Worm (Caenorhabditis elegans) whole organism, young adult: Measurements from ENCODE around the gene srbc-34.

Experiments used
- B0019.2 ChIP-seq: fragments of 200-800 bp; sonication (Bioruptor generic); conservative IDR thresholded peaks from 2 replicates; pipeline ENCODE4 v1.3.6; 2022; ENCODE audit warnings: missing genetic modification reagents, missing genetic modification characterization, missing compliant biosample characterization
- D2030.7 ChIP-seq: fragments of 200-800 bp; sonication (Bioruptor generic); IDR thresholded peaks from 2 replicates; pipeline ENCODE4 v1.3.6; 2022; ENCODE audit warnings: missing genetic modification reagents, missing genetic modification characterization, missing compliant biosample characterization
- F22D6.2 ChIP-seq: sonication (generic microtip); optimal IDR thresholded peaks from 2 replicates; lab custom pipeline; 2016; ENCODE audit warnings: mild to moderate bottlenecking, missing genetic modification characterization, missing compliant biosample characterization
- F39B2.1 ChIP-seq: fragments of 200-800 bp; sonication (Bioruptor generic); IDR thresholded peaks from 2 replicates; pipeline ENCODE4 v1.3.6; 2022; ENCODE audit warnings: missing genetic modification reagents, missing genetic modification characterization, missing compliant biosample characterization
- F55B11.4 ChIP-seq: sonication (generic microtip); optimal IDR thresholded peaks from 2 replicates; lab custom pipeline; 2016; ENCODE audit warnings: missing compliant biosample characterization, missing genetic modification characterization, borderline replicate concordance; ENCODE audit not compliant: insufficient read depth
- Y53F4B.3 ChIP-seq: fragments of 200-800 bp; sonication (Bioruptor generic); IDR thresholded peaks from 2 replicates; pipeline ENCODE4 v1.3.6; 2022; ENCODE audit warnings: missing genetic modification reagents, missing genetic modification characterization, missing compliant biosample characterization
- akir-1 ChIP-seq: fragments of 200-800 bp; sonication (Bioruptor generic); optimal IDR thresholded peaks from 2 replicates; lab custom pipeline; 2018; ENCODE audit warnings: mild to moderate bottlenecking, missing genetic modification characterization, moderate library complexity, missing compliant biosample characterization
- ama-1 ChIP-seq, 3 experiments: fragments of 150-350 bp in 1 of 3; sonication (generic microtip) in 2 of 3; optimal IDR thresholded peaks; 2 replicates each; lab custom pipeline; 2014 to 2018; ENCODE audit warnings: missing biosample characterization in 2 of 3, missing genetic modification characterization in 2 of 3, missing genetic modification reagents in 2 of 3
- aptf-2 ChIP-seq: fragments of 200-800 bp; sonication (Bioruptor generic); conservative IDR thresholded peaks from 2 replicates; pipeline ENCODE4 v1.3.6; 2022; ENCODE audit warnings: missing genetic modification reagents, missing genetic modification characterization, missing compliant biosample characterization
- athp-1 ChIP-seq: sonication (generic microtip); optimal IDR thresholded peaks from 2 replicates; lab custom pipeline; 2017; ENCODE audit warnings: mild to moderate bottlenecking, missing genetic modification characterization, missing compliant biosample characterization
- attf-6 ChIP-seq: fragments of 200-800 bp; sonication (Bioruptor generic); IDR thresholded peaks from 2 replicates; pipeline ENCODE4 v1.3.6; 2022; ENCODE audit warnings: missing genetic modification reagents, missing genetic modification characterization, missing compliant biosample characterization
- bed-2 ChIP-seq: fragments of 200-800 bp; sonication (Bioruptor generic); IDR thresholded peaks from 2 replicates; pipeline ENCODE4 v1.3.6; 2022; ENCODE audit warnings: missing genetic modification reagents, missing genetic modification characterization, missing compliant biosample characterization
- cebp-1 ChIP-seq, 2 experiments: fragments of 200-800 bp in 1 of 2; sonication (Bioruptor generic) in 1 of 2; sonication (generic microtip) in 1 of 2; IDR thresholded peaks in 1 of 2; optimal IDR thresholded peaks in 1 of 2; 2 replicates each; pipeline versions ENCODE4 v1.3.6 to Lab custom; 2017 to 2022; ENCODE audit warnings: missing compliant biosample characterization in 2 of 2, missing genetic modification characterization in 2 of 2, mild to moderate bottlenecking in 1 of 2, missing genetic modification reagents in 1 of 2, moderate library complexity in 1 of 2
- ceh-100 ChIP-seq: fragments of 200-800 bp; sonication (Bioruptor generic); IDR thresholded peaks from 2 replicates; pipeline ENCODE4 v1.3.6; 2022; ENCODE audit warnings: missing genetic modification reagents, missing genetic modification characterization, missing compliant biosample characterization
- die-1 ChIP-seq: sonication (generic microtip); optimal IDR thresholded peaks from 2 replicates; lab custom pipeline; 2016; ENCODE audit warnings: missing genotype, mild to moderate bottlenecking, missing genetic modification characterization, missing compliant biosample characterization
- dpff-1 ChIP-seq: sonication (generic microtip); optimal IDR thresholded peaks from 2 replicates; lab custom pipeline; 2017; ENCODE audit warnings: mild to moderate bottlenecking, missing genetic modification characterization, missing compliant biosample characterization
- ets-4 ChIP-seq: fragments of 200-800 bp; sonication (Bioruptor generic); optimal IDR thresholded peaks from 2 replicates; lab custom pipeline; 2018; ENCODE audit warnings: mild to moderate bottlenecking, missing genetic modification characterization, missing compliant biosample characterization
- gei-17 ChIP-seq: fragments of 200-800 bp; sonication (Bioruptor generic); optimal IDR thresholded peaks from 2 replicates; lab custom pipeline; 2018; ENCODE audit warnings: mild to moderate bottlenecking, missing genetic modification characterization, missing compliant biosample characterization
- hmg-1.2 ChIP-seq: fragments of 200-800 bp; sonication (Bioruptor generic); IDR thresholded peaks from 2 replicates; pipeline ENCODE4 v1.3.6; 2022; ENCODE audit warnings: missing genetic modification reagents, missing genetic modification characterization, missing compliant biosample characterization
- hsf-1 ChIP-seq: fragments of 200-800 bp; sonication (Bioruptor generic); IDR thresholded peaks from 2 replicates; pipeline ENCODE4 v1.3.6; 2022; ENCODE audit warnings: missing genetic modification reagents, missing genetic modification characterization, missing compliant biosample characterization
- lin-35 ChIP-seq, 3 experiments: fragments of 150-350 bp in 2 of 3; sonication (generic microtip) in 1 of 3; optimal IDR thresholded peaks; 2 replicates each; lab custom pipeline; 2014 to 2018; ENCODE audit warnings: missing biosample characterization in 3 of 3, missing genetic modification characterization in 3 of 3, missing genetic modification reagents in 3 of 3
- lir-1 ChIP-seq: fragments of 200-800 bp; sonication (Bioruptor generic); conservative IDR thresholded peaks from 2 replicates; pipeline ENCODE4 v1.3.6; 2022; ENCODE audit warnings: missing genetic modification reagents, missing genetic modification characterization, missing compliant biosample characterization
- madf-10 ChIP-seq: sonication (generic microtip); optimal IDR thresholded peaks from 2 replicates; lab custom pipeline; 2016; ENCODE audit warnings: mild to moderate bottlenecking, missing genetic modification characterization, missing compliant biosample characterization
- mes-4 ChIP-seq: sonication (generic microtip); optimal IDR thresholded peaks from 2 replicates; lab custom pipeline; 2016; ENCODE audit warnings: missing genotype, missing genetic modification characterization, missing compliant biosample characterization
- nfya-1 ChIP-seq: sonication (generic microtip); optimal IDR thresholded peaks from 2 replicates; lab custom pipeline; 2017; ENCODE audit warnings: antibody characterized with exemption, missing compliant biosample characterization, missing genetic modification characterization, borderline replicate concordance; ENCODE audit not compliant: insufficient read depth
- nfyb-1 ChIP-seq: fragments of 200-800 bp; sonication (Bioruptor generic); IDR thresholded peaks from 2 replicates; pipeline ENCODE4 v1.3.6; 2022; ENCODE audit warnings: missing genetic modification reagents, missing genetic modification characterization, missing compliant biosample characterization
- nhr-90 ChIP-seq: sonication (generic microtip); optimal IDR thresholded peaks from 2 replicates; lab custom pipeline; 2016; ENCODE audit warnings: missing genotype, mild to moderate bottlenecking, missing genetic modification characterization, missing compliant biosample characterization
- repo-1 ChIP-seq: sonication (generic microtip); optimal IDR thresholded peaks from 2 replicates; lab custom pipeline; 2017; ENCODE audit warnings: mild to moderate bottlenecking, missing genetic modification characterization, missing compliant biosample characterization
- rpc-1 ChIP-seq, 2 experiments: fragments of 150-350 bp in 1 of 2; sonication (generic microtip) in 1 of 2; optimal IDR thresholded peaks; 2 replicates each; lab custom pipeline; 2014 to 2018; ENCODE audit warnings: missing biosample characterization in 1 of 2, missing genetic modification characterization in 1 of 2, missing genetic modification reagents in 1 of 2, missing genotype in 1 of 2
- sea-2 ChIP-seq: fragments of 200-800 bp; sonication (Bioruptor generic); IDR thresholded peaks from 2 replicates; pipeline ENCODE4 v1.3.6; 2022; ENCODE audit warnings: missing genetic modification characterization, missing compliant biosample characterization
- tlf-1 ChIP-seq: fragments of 200-800 bp; sonication (Bioruptor generic); optimal IDR thresholded peaks from 2 replicates; lab custom pipeline; 2018; ENCODE audit warnings: mild to moderate bottlenecking, missing genetic modification characterization, missing compliant biosample characterization
- ztf-18 ChIP-seq: sonication (generic microtip); optimal IDR thresholded peaks from 2 replicates; lab custom pipeline; 2016; ENCODE audit warnings: missing genotype, mild to moderate bottlenecking, missing genetic modification characterization, missing compliant biosample characterization

The srbc-34 gene

DNA sequence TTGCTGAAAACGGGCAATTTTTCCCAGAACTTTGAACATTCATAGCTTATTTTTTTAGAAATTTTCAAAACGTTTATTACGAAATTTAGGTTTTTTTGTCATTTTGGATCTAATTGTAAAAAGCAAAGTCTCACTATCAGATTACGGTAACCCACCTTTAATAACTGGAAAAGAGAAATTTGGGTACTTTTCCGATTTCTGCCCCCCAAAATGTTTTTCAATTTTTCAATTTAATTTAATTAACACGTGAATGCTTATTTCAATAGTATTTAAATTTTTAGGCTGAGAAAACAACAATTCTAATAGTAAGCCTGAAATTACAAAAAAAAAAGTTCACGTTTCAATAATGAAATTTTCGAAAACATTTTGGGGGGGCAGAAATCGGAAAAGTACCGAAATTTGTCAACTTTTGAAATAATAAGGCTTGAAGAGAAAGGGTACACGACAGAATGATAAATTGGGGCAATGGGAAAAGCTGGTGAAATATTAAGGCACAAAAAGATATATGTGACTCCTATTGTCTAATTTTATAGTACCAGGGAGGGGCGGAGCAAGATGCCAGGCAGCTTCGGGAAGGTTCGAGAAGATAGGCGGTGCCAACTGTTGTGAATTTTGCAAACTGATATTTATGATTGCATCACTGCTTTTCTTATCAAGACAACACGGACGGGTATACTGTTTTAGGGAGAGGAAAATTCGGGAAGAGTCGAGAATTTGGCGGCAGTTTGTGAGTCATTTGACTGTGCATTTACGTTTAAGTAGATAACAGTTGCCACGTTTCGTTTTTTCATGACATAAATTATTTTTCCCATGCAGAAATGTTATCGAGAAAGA lies 41.8 kb upstream of the srbc-34 start, which contains the start of gene F19B2.5 (continued):
- TF ChIP-seq Y53F4B.3 (GFP tag; lab: Robert Waterston, UW) (no peak), sea-2 (GFP tag; lab: Robert Waterston, UW) (0 out of 2 replicates have a peak, but pooled peaks have one; percentile 19), akir-1 (GFP tag; lab: Kevin White, UChicago) (peak; percentile 51), repo-1 (peak; percentile 0), cebp-1 (GFP tag; IDR thresholded peaks at IDR 0.05; lab: Robert Waterston, UW) (no peak), cebp-1 (tag; optimal IDR thresholded peaks at IDR 0.05; lab: Kevin White, UChicago) (peak; percentile 50), rpc-1 (optimal IDR thresholded peaks at IDR 0.05; lab: Kevin White, UChicago) (peak; percentile 52), rpc-1 (tag; optimal IDR thresholded peaks at IDR 0.05; lab: Kevin White, UChicago) (no peak), mes-4 (tag; lab: Kevin White, UChicago) (no peak), nfyb-1 (GFP tag; lab: Robert Waterston, UW) (peak; percentile 83; the same call in 1 of the 2 replicates), athp-1 (tag; lab: Kevin White, UChicago) (no peak), hsf-1 (GFP tag; lab: Robert Waterston, UW) (peak; percentile 97), tlf-1 (GFP tag; lab: Kevin White, UChicago) (peak; percentile 66), B0019.2 (GFP tag; lab: Robert Waterston, UW) (no peak), nhr-90 (tag; lab: Kevin White, UChicago) (peak; percentile 11), lir-1 (GFP tag; lab: Robert Waterston, UW) (no peak), ama-1 (optimal IDR thresholded peaks at IDR 0.05; lab: Kevin White, UChicago) (peak; percentile 71), ama-1 (GFP tag; optimal IDR thresholded peaks at IDR 0.05; lab: Kevin White, UChicago) (no peak), dpff-1 (peak; percentile 47), ets-4 (GFP tag; lab: Kevin White, UChicago) (peak; percentile 90), madf-10 (tag; lab: Kevin White, UChicago) (peak; percentile 70), gei-17 (GFP tag; lab: Kevin White, UChicago) (peak; percentile 51)
- TF ChIP-seq, all 124 proteins: peak for 31

DNA sequence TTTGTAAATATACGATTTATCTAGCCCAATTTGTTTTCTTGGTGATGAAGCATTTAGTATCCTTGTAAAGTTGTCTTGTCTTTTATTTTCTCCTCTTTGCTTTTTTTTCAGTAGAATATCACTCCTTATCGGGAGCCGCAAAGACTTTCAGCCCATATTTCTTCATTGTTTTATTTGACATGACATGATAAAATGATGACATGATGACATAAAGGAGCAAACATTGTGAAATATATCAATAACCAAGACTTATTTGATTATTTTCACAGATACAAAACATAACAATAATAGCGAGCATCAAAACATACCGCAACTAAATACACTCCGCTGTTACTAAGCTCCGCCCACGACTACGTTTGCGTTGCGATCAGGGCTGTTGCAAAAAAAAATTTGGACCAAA lies 40.3 kb upstream of the srbc-34 start:
- TF ChIP-seq lin-35 (GFP tag; optimal IDR thresholded peaks at IDR 0.05; lab: Kevin White, UChicago) (no peak), aptf-2 (GFP tag; lab: Robert Waterston, UW) (no peak), Y53F4B.3 (GFP tag; lab: Robert Waterston, UW) (no peak), F22D6.2 (tag; lab: Kevin White, UChicago) (no peak), ztf-18 (no peak), ceh-100 (GFP tag; lab: Robert Waterston, UW) (no peak), nfya-1 (no peak), hmg-1.2 (GFP tag; lab: Robert Waterston, UW) (no peak)

ce11 chrV:20171941-20172340 lies 34.2 kb upstream of the srbc-34 start, which contains the start of gene srw-39:
TSS of gene srw-39 (minus strand) at chrV:20172041.
- TF ChIP-seq F39B2.1 (GFP tag; lab: Robert Waterston, UW) (no peak), die-1 (tag; lab: Kevin White, UChicago) (no peak), bed-2 (no peak), F55B11.4 (no peak)

DNA sequence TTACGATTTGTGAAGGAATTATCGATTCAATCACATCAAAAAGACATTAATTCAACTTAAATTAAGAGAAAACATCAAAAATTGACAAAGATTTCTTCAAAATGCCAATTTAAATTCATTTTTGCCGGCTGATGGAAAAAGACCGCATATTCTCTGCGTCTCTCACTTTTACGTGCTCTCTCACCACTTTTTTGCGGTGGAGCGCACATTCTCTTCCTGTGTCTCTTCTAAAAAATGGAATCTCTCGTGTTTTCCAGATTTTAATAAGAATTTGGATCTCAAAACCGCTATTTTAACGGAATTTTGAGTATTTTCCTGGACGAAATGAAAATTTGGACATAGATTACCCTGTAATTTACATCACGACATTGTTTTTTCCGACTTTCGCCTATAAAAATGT lies 25.3 kb upstream of the srbc-34 start:
- TF ChIP-seq hmg-1.2 (GFP tag; lab: Robert Waterston, UW) (peak; percentile 96), attf-6 (GFP tag; lab: Robert Waterston, UW) (peak; percentile 22; the same call in 1 of the 2 replicates), D2030.7 (GFP tag; lab: Robert Waterston, UW) (peak; percentile 42; the same call in 1 of the 2 replicates)
